Worm (Caenorhabditis elegans) whole organism, L4 larva: ENCODE results near the gene ceh-19.
A peak's percentile ranks its signal among the peaks of the same experiment; 100 is the strongest.

Source experiments
- T20F7.1 ChIP-seq: fragments of 200-800 bp; sonication (Bioruptor generic); optimal IDR thresholded peaks from 2 replicates; lab custom pipeline; 2018; ENCODE audit warnings: mild to moderate bottlenecking, missing genetic modification characterization, missing compliant biosample characterization
- Y75B8A.6 ChIP-seq: fragments of 200-800 bp; sonication (Bioruptor generic); IDR thresholded peaks from 2 replicates; pipeline ENCODE4 v1.3.6; 2022; ENCODE audit warnings: missing genetic modification reagents, missing genetic modification characterization, missing compliant biosample characterization
- ZK337.2 ChIP-seq: fragments of 200-800 bp; sonication (Bioruptor generic); IDR thresholded peaks from 2 replicates; pipeline ENCODE4 v1.3.6; 2022; ENCODE audit warnings: missing genetic modification reagents, missing genetic modification characterization, missing compliant biosample characterization
- ZK546.5 ChIP-seq, 2 experiments: sonication (generic microtip); optimal IDR thresholded peaks; 2 replicates each; lab custom pipeline; 2017; ENCODE audit warnings: missing biosample characterization in 2 of 2, missing genetic modification characterization in 2 of 2
- ama-1 ChIP-seq: fragments of 150-350 bp; optimal IDR thresholded peaks from 2 replicates; lab custom pipeline; 2014; ENCODE audit warnings: inconsistent platforms, mixed read lengths
- attf-4 ChIP-seq: sonication (generic microtip); optimal IDR thresholded peaks from 3 replicates; lab custom pipeline; 2017; ENCODE audit warnings: missing biosample characterization, missing genetic modification characterization
- ceh-82 ChIP-seq: sonication (generic microtip); optimal IDR thresholded peaks from 2 replicates; lab custom pipeline; 2017; ENCODE audit warnings: missing biosample characterization, missing genetic modification characterization
- ces-1 ChIP-seq: fragments of 150-350 bp; sonication (generic microtip); optimal IDR thresholded peaks from 4 replicates; lab custom pipeline; 2014; ENCODE audit warnings: missing biosample characterization, missing genetic modification reagents, missing genetic modification characterization
- daf-8 ChIP-seq: fragments of 200-800 bp; sonication (Bioruptor generic); IDR thresholded peaks from 2 replicates; pipeline ENCODE4 v1.3.6; 2022; ENCODE audit warnings: missing genetic modification characterization, missing compliant biosample characterization
- dve-1 ChIP-seq: sonication (generic microtip); optimal IDR thresholded peaks from 2 replicates; lab custom pipeline; 2017; ENCODE audit warnings: antibody characterized with exemption, mild to moderate bottlenecking, missing genetic modification characterization, missing compliant biosample characterization; ENCODE audit not compliant: insufficient read depth
- fos-1 ChIP-seq: fragments of 150-350 bp; optimal IDR thresholded peaks from 2 replicates; lab custom pipeline; 2014; ENCODE audit warnings: missing biosample characterization, missing genetic modification characterization
- hif-1 ChIP-seq, 2 experiments: sonication (generic microtip); optimal IDR thresholded peaks; 2 replicates each; lab custom pipeline; 2016 to 2017; ENCODE audit warnings: missing compliant biosample characterization in 2 of 2, missing genetic modification characterization in 2 of 2, missing genetic modification reagents in 2 of 2, missing genotype in 2 of 2, mild to moderate bottlenecking in 1 of 2
- hlh-30 ChIP-seq: sonication (generic microtip); optimal IDR thresholded peaks from 2 replicates; lab custom pipeline; 2017; ENCODE audit warnings: antibody characterized with exemption, mild to moderate bottlenecking, missing genetic modification characterization, missing compliant biosample characterization; ENCODE audit not compliant: insufficient read depth
- hmg-1.1 ChIP-seq: fragments of 200-800 bp; sonication (Bioruptor generic); IDR thresholded peaks from 2 replicates; pipeline ENCODE4 v1.3.6; 2022; ENCODE audit warnings: missing genetic modification reagents, missing genetic modification characterization, missing compliant biosample characterization
- lin-29 ChIP-seq: fragments of 200-800 bp; sonication (Bioruptor generic); IDR thresholded peaks from 2 replicates; pipeline ENCODE4 v1.3.6; 2022; ENCODE audit warnings: missing genetic modification reagents, missing genetic modification characterization, missing compliant biosample characterization
- lin-38 ChIP-seq: fragments of 200-800 bp; sonication (Bioruptor generic); IDR thresholded peaks from 2 replicates; pipeline ENCODE4 v1.3.6; 2022; ENCODE audit warnings: missing genetic modification reagents, missing genetic modification characterization, missing compliant biosample characterization
- lsy-2 ChIP-seq, 2 experiments: fragments of 150-350 bp in 1 of 2; sonication (generic microtip) in 1 of 2; optimal IDR thresholded peaks; 2 replicates each; lab custom pipeline; 2014 to 2017; ENCODE audit warnings: missing biosample characterization in 2 of 2, missing genetic modification characterization in 2 of 2
- mep-1 ChIP-seq: fragments of 150-350 bp; sonication (generic microtip); optimal IDR thresholded peaks from 3 replicates; lab custom pipeline; 2014; ENCODE audit warnings: missing biosample characterization, missing genetic modification characterization
- mes-2 ChIP-seq: sonication (generic microtip); optimal IDR thresholded peaks from 2 replicates; lab custom pipeline; 2016; ENCODE audit warnings: missing genotype, mild to moderate bottlenecking, missing genetic modification characterization, missing compliant biosample characterization; ENCODE audit not compliant: poor library complexity, severe bottlenecking
- nhr-10 ChIP-seq: fragments of 150-350 bp; optimal IDR thresholded peaks from 2 replicates; lab custom pipeline; 2014; ENCODE audit warnings: missing biosample characterization, missing genetic modification characterization
- nhr-11 ChIP-seq: fragments of 150-350 bp; optimal IDR thresholded peaks from 2 replicates; lab custom pipeline; 2014; ENCODE audit warnings: missing biosample characterization, missing genetic modification characterization
- rbr-2 ChIP-seq: sonication (generic microtip); optimal IDR thresholded peaks from 2 replicates; lab custom pipeline; 2016; ENCODE audit warnings: missing genotype, missing genetic modification characterization, missing compliant biosample characterization
- saeg-2 ChIP-seq: fragments of 200-800 bp; sonication (Bioruptor generic); IDR thresholded peaks from 2 replicates; pipeline ENCODE4 v1.3.6; 2022; ENCODE audit warnings: missing genetic modification reagents, missing genetic modification characterization, missing compliant biosample characterization
- set-16 ChIP-seq: fragments of 200-800 bp; sonication (Bioruptor generic); IDR thresholded peaks from 2 replicates; pipeline ENCODE4 v1.3.6; 2022; ENCODE audit warnings: missing genetic modification reagents, missing genetic modification characterization, missing compliant biosample characterization
- snpc-1.2 ChIP-seq: fragments of 200-800 bp; sonication (Bioruptor generic); IDR thresholded peaks from 2 replicates; pipeline ENCODE4 v1.3.6; 2022; ENCODE audit warnings: missing genetic modification reagents, missing genetic modification characterization, missing compliant biosample characterization
- snpc-4 ChIP-seq: fragments of 150-350 bp; optimal IDR thresholded peaks from 2 replicates; lab custom pipeline; 2014; ENCODE audit warnings: missing biosample characterization, missing genetic modification characterization
- tra-1 ChIP-seq: fragments of 200-800 bp; sonication (Bioruptor generic); IDR thresholded peaks from 2 replicates; pipeline ENCODE4 v1.3.6; 2022; ENCODE audit warnings: missing genetic modification reagents, missing genetic modification characterization, missing compliant biosample characterization
- unc-39 ChIP-seq: sonication (generic microtip); optimal IDR thresholded peaks from 2 replicates; lab custom pipeline; 2017; ENCODE audit warnings: missing biosample characterization, missing genetic modification characterization
- vab-7 ChIP-seq: fragments of 200-800 bp; sonication (Bioruptor generic); IDR thresholded peaks from 2 replicates; pipeline ENCODE4 v1.3.6; 2022; ENCODE audit warnings: missing genetic modification reagents, missing genetic modification characterization, missing compliant biosample characterization
- zag-1 ChIP-seq: fragments of 150-350 bp; optimal IDR thresholded peaks from 2 replicates; lab custom pipeline; 2014; ENCODE audit warnings: missing biosample characterization, missing genetic modification characterization
- zip-11 ChIP-seq: fragments of 200-800 bp; sonication (Bioruptor generic); IDR thresholded peaks from 2 replicates; pipeline ENCODE4 v1.3.6; 2022; ENCODE audit warnings: missing genetic modification characterization, missing compliant biosample characterization
- zip-2 ChIP-seq: fragments of 150-350 bp; optimal IDR thresholded peaks from 2 replicates; lab custom pipeline; 2014; ENCODE audit warnings: missing biosample characterization, missing genetic modification characterization

Gene ceh-19

DNA sequence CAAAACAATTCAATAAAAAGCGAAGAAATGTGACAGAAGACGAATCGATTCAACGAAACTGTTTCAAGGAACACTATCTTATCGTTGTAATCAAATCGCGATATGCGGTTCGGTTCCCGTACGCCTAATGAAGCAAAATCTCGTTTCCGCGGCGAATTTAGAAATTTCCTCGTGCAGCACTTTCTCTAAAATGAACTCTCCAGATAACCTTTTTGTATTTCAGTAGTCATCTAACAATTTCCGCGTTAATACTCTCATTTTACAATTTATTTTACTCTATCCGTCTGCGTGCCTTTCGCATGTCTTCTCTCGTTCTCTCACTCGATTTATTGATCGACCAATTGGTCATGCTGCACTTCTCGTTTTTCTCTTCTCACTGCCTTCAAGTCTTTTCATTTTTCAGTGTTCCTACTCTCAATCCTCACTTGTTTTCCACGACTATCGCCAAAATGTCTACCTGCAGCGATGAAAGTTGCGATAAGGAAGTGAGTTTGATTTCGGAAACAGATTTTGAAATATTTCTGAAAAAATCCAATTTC lies 45.5 kb downstream of the ceh-19 start, which contains the start of the genes npp-27 and ntl-4 (continued):
- TF ChIP-seq ZK546.5 (tag; optimal IDR thresholded peaks at IDR 0.05; lab: Kevin White, UChicago), result no peak
- TF ChIP-seq ama-1 (lab: Kevin White, UChicago), result no peak

DNA sequence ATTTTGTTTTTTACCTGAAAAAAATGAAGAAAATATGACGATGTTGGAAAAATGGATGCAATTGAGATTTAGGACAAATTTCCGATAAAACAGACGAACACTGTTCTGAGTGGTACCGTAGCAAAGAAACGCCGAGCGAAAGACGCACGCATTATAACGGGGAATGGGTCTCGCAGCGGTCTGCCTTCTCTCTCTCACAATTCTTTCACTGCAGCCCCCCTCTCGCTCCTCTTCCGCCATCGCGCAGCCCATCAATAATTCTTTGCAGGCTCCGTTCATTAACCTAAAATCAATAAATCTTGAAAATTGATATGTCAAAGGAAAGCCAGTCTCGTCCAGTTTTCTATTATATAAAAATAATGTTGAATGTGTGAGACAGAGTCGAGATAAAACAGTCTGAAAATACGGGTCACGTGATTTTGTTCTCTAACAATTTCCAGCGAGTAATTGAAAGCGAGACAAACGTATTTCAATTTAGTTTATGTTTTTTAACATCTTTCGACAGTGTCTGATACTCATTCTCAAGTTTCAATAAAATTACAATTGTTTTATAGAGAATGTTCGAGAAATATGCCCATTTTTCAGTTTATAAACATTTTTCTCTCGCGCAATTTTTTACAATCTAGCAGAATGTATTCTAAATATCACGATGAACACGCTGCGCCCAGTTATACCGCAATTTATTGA lies 46.2 kb downstream of the ceh-19 start:
- TF ChIP-seq lin-38 (GFP tag; lab: Robert Waterston, UW), result peak; percentile 16; the same call in 1 of the 2 replicates
- TF ChIP-seq vab-7 (GFP tag; lab: Robert Waterston, UW), result 0 out of 2 replicates have a peak, but pooled peaks have one; percentile 14
- TF ChIP-seq snpc-1.2 (GFP tag; lab: Robert Waterston, UW), result 0 out of 2 replicates have a peak, but pooled peaks have one; percentile 28
- no peak for TF ChIP-seq zip-11 (GFP tag; lab: Robert Waterston, UW)
- TF ChIP-seq mep-1, result peak; percentile 31
- TF ChIP-seq daf-8, result no peak
- TF ChIP-seq zag-1, result no peak
- no peak for TF ChIP-seq unc-39
- TF ChIP-seq dve-1, result peak; percentile 2
- TF ChIP-seq hif-1 (tag; optimal IDR thresholded peaks at IDR 0.05; lab: Kevin White, UChicago), result no peak
- no peak for TF ChIP-seq fos-1 (tag; lab: Kevin White, UChicago)
- TF ChIP-seq ZK546.5 (tag; optimal IDR thresholded peaks at IDR 0.05; lab: Kevin White, UChicago), result no peak
- peak; percentile 21 for TF ChIP-seq rbr-2 (tag; lab: Kevin White, UChicago)
- TF ChIP-seq mes-2, result peak; percentile 45
- peak; percentile 14 for TF ChIP-seq T20F7.1 (GFP tag; lab: Kevin White, UChicago)
- TF ChIP-seq ceh-82 (tag; lab: Kevin White, UChicago), result no peak
- TF ChIP-seq hmg-1.1 (GFP tag; lab: Robert Waterston, UW), result 0 out of 2 replicates have a peak, but pooled peaks have one; percentile 33
- TF ChIP-seq hlh-30 (tag; lab: Kevin White, UChicago), result peak; percentile 64
- TF ChIP-seq lsy-2 (tag; optimal IDR thresholded peaks at IDR 0.05; lab: Kevin White, UChicago), result peak in 1 of 2 experiments; percentile 52
- peak; percentile 21; the same call in 1 of the 2 replicates for TF ChIP-seq set-16 (GFP tag; lab: Robert Waterston, UW)

DNA sequence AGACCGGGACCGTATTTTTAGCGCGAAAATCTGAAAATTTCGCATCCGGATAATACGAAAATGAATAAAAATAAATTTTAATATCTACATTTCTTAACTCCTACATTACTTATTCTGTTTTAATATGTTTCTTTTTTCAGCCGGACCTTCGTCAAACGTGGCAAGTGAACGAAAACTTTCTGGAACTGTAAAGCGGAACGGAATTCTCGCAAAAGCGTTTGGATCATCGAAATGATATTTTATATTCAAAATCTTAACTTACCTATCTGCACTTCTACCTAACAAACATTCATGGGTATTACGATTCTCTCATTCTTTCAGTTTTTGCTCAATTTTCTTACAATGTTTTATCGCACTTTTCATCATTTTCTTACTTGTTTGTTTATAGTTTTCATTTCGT lies 49.1 kb downstream of the ceh-19 start:
- TF ChIP-seq nhr-11 (tag; lab: Kevin White, UChicago) (no peak), snpc-4 (tag; lab: Kevin White, UChicago) (no peak), saeg-2 (GFP tag; lab: Robert Waterston, UW) (no peak), lin-29 (GFP tag; lab: Robert Waterston, UW) (no peak), hlh-30 (tag; lab: Kevin White, UChicago) (no peak), attf-4 (no peak), Y75B8A.6 (GFP tag; lab: Robert Waterston, UW) (no peak), snpc-1.2 (GFP tag; lab: Robert Waterston, UW) (no peak), daf-8 (no peak), zip-2 (tag; lab: Kevin White, UChicago) (no peak), ZK337.2 (no peak), nhr-10 (tag; lab: Kevin White, UChicago) (no peak), ces-1 (GFP tag; lab: Kevin White, UChicago) (no peak), tra-1 (GFP tag; lab: Robert Waterston, UW) (no peak)
